Worm (Caenorhabditis elegans): Measurements from ENCODE around the gene ugt-56.

DNA sequence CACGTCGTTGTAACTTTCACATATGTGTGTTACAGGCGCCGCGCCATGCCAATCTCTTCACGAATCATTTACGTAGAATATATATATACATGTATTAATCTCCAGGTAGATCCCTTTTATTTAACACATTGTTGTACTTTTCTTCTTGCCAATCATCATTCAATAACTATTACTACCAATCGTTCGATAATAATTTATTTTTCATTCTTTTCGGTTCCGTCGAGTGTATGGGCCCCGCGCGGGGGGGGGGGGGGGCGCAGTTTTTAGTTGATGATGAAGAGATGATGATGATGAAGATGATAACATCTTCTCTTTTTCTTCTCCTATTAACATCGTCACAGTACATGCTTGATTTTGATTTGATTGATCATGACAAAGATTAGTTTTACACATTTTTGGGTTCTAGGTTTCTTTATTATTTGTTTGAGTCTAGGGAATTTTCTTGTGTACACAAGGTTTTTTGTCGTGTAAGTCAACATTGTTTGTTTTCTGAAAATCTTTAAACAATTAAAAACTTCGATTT is 40.5 kb downstream of the ugt-56 start:
- TF ChIP-seq lin-13 (tag; optimal IDR thresholded peaks at IDR 0.05) = no peak
- TF ChIP-seq elt-3 (tag; optimal IDR thresholded peaks at IDR 0.05) = no peak
- no peak for TF ChIP-seq lsy-2 (tag; optimal IDR thresholded peaks at IDR 0.05)
- TF ChIP-seq nhr-12 (tag; optimal IDR thresholded peaks at IDR 0.05) = no peak
- TF ChIP-seq nhr-76 (tag; optimal IDR thresholded peaks at IDR 0.05) = no peak
- no peak for TF ChIP-seq nhr-28 (tag; optimal IDR thresholded peaks at IDR 0.05)
- no peak for TF ChIP-seq M03D4.4 (tag; optimal IDR thresholded peaks at IDR 0.05)
- TF ChIP-seq unc-62 (GFP tag; optimal IDR thresholded peaks at IDR 0.05) = no peak
- no peak for TF ChIP-seq pha-4 (tag; optimal IDR thresholded peaks at IDR 0.05)
- no peak for TF ChIP-seq sptf-1 (tag; optimal IDR thresholded peaks at IDR 0.05)
- no peak for TF ChIP-seq mep-1 (tag; optimal IDR thresholded peaks at IDR 0.05)
- TF ChIP-seq snpc-4 (tag; optimal IDR thresholded peaks at IDR 0.05) = no peak
- TF ChIP-seq cnd-1 (tag; optimal IDR thresholded peaks at IDR 0.05) = no peak

Data from whole organism, mixed stage, embryonic.